Worm (Caenorhabditis elegans): Measurements from ENCODE around the gene flp-2.

flp-2 gene

ce11 chrX:10047325-10047724 is 47.7 kb downstream of the flp-2 start, which contains the start of gene ZC374.2:
TSS of gene ZC374.2 (minus strand) at chrX:10047425.
- TF ChIP-seq ref-1 (GFP tag; conservative IDR thresholded peaks at IDR 0.05): no peak
- TF ChIP-seq T22C8.4 (GFP tag; IDR thresholded peaks at IDR 0.05): no peak
- TF ChIP-seq flt-1 (GFP tag; IDR thresholded peaks at IDR 0.05): no peak
- TF ChIP-seq med-1 (GFP tag; optimal IDR thresholded peaks at IDR 0.05; ENCODE audit: insufficient read depth): no peak
- TF ChIP-seq ztf-29 (GFP tag; IDR thresholded peaks at IDR 0.05): no peak
- TF ChIP-seq ztf-23 (GFP tag; IDR thresholded peaks at IDR 0.05): no peak
- no peak for TF ChIP-seq cog-1 (tag; optimal IDR thresholded peaks at IDR 0.05)

- TF ChIP-seq ref-1 (GFP tag; conservative IDR thresholded peaks at IDR 0.05) (no peak), klf-2 (GFP tag; conservative IDR thresholded peaks at IDR 0.05) (no peak), tab-1 (GFP tag; IDR thresholded peaks at IDR 0.05) (no peak), ztf-23 (GFP tag; IDR thresholded peaks at IDR 0.05) (no peak), cog-1 (tag; optimal IDR thresholded peaks at IDR 0.05) (no peak), flt-1 (GFP tag; IDR thresholded peaks at IDR 0.05) (no peak), ztf-29 (GFP tag; IDR thresholded peaks at IDR 0.05) (no peak), med-1 (GFP tag; optimal IDR thresholded peaks at IDR 0.05; ENCODE audit: insufficient read depth) (no peak), T22C8.4 (GFP tag; IDR thresholded peaks at IDR 0.05) (no peak)
These were observed 50.6 kb downstream of the flp-2 start for ce11 chrX:10044473-10044872.

Measured in whole organism, midembryonic.